ENCODE assay signal across 2 fruit fly cellular contexts in the genomic region with DNA sequence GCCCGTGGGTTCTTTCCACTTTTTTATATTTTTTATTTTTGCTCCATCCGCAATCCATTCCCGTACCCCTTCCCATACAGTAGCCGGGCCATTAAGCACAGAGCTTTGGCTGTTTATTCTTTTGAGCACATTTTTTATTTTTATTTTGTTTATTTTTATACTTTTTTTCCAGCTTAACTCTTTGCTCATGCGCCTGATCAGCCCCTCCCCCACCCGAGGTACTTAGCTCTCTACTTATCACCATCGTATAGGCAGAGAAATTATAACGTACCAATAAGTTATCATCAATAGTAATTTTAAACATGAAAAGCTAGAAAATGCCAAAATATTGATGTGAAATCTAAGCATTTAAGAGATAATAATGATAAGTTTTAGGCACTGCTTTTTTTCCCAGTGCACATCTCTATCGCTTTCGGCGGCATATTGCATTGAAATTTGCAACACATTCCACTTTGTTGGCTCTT.
TF ChIP-seq lines count a peak whose summit lies in the region.

No protein-coding gene starts in this region.

TF ChIP-seq in whole organism, prepupa, 60 proteins besides CTCF, POLR2A, EP300 and RAD21 (continued from another document):
- TF ChIP-seq dsx (GFP tag; optimal IDR thresholded peaks at IDR 0.05; lab: Kevin White, UChicago; ENCODE audit: poor library complexity, severe bottlenecking) (peak; percentile 34), CG6163 (GFP tag; IDR thresholded peaks at IDR 0.05; lab: Robert Waterston, UW) (peak; percentile 68), CG34406 (GFP tag; optimal IDR thresholded peaks at IDR 0.05; lab: Kevin White, UChicago) (no peak), spab (GFP tag; optimal IDR thresholded peaks at IDR 0.05; lab: Kevin White, UChicago) (no peak), CG1621 (tag; optimal IDR thresholded peaks at IDR 0.05; lab: Kevin White, UChicago) (peak; percentile 3), eg (GFP tag; IDR thresholded peaks at IDR 0.05; lab: Robert Waterston, UW) (peak; percentile 71), CG6854 (GFP tag; optimal IDR thresholded peaks at IDR 0.05; lab: Kevin White, UChicago) (no peak), CG8319 (GFP tag; optimal IDR thresholded peaks at IDR 0.05; lab: Kevin White, UChicago) (no peak), CG32006 (GFP tag; optimal IDR thresholded peaks at IDR 0.05; lab: Kevin White, UChicago) (peak; percentile 73), CG15336 (GFP tag; IDR thresholded peaks at IDR 0.05; lab: Robert Waterston, UW) (peak; percentile 71), Eip93F (GFP tag; optimal IDR thresholded peaks at IDR 0.05; lab: Kevin White, UChicago) (no peak), svp (GFP tag; lab: Kevin White, UChicago) (peak; percentile 53), CG6808 (GFP tag; optimal IDR thresholded peaks at IDR 0.05; lab: Kevin White, UChicago) (peak; percentile 61), CG8632 (GFP tag; optimal IDR thresholded peaks at IDR 0.05; lab: Kevin White, UChicago) (no peak), CG31627 (GFP tag; optimal IDR thresholded peaks at IDR 0.05; lab: Kevin White, UChicago) (no peak), Lpt (GFP tag; optimal IDR thresholded peaks at IDR 0.05; lab: Kevin White, UChicago) (peak; percentile 39), CG6276 (GFP tag; optimal IDR thresholded peaks at IDR 0.05; lab: Kevin White, UChicago) (peak; percentile 49), Hr38 (GFP tag; optimal IDR thresholded peaks at IDR 0.05; lab: Kevin White, UChicago) (no peak), Ets96B (tag; optimal IDR thresholded peaks at IDR 0.05; lab: Kevin White, UChicago) (peak; percentile 47), Met (GFP tag; optimal IDR thresholded peaks at IDR 0.05; lab: Kevin White, UChicago) (peak; percentile 19), CG7368 (GFP tag; optimal IDR thresholded peaks at IDR 0.05; lab: Kevin White, UChicago) (no peak), topi (GFP tag; optimal IDR thresholded peaks at IDR 0.05; lab: Kevin White, UChicago) (peak; percentile 4), CG10669 (GFP tag; optimal IDR thresholded peaks at IDR 0.05; lab: Kevin White, UChicago) (peak; percentile 47), cyc (GFP tag; optimal IDR thresholded peaks at IDR 0.05; lab: Kevin White, UChicago) (peak; percentile 13), ss (GFP tag; optimal IDR thresholded peaks at IDR 0.05; lab: Kevin White, UChicago) (peak in 1 of 2 experiments; percentile 37), vri (GFP tag; optimal IDR thresholded peaks at IDR 0.05; lab: Kevin White, UChicago) (no peak), CG10631 (GFP tag; optimal IDR thresholded peaks at IDR 0.05; lab: Kevin White, UChicago) (peak; percentile 59), CG6792 (GFP tag; optimal IDR thresholded peaks at IDR 0.05; lab: Kevin White, UChicago) (peak; percentile 9), fkh (GFP tag; optimal IDR thresholded peaks at IDR 0.05; lab: Kevin White, UChicago) (no peak), pdm3 (GFP tag; optimal IDR thresholded peaks at IDR 0.05; lab: Kevin White, UChicago) (peak; percentile 62), CG8119 (GFP tag; IDR thresholded peaks at IDR 0.05; lab: Robert Waterston, UW) (peak; percentile 63), CG11294 (GFP tag; IDR thresholded peaks at IDR 0.05; lab: Robert Waterston, UW) (no peak), acj6 (GFP tag; optimal IDR thresholded peaks at IDR 0.05; lab: Kevin White, UChicago) (peak; percentile 13), CG16779 (tag; optimal IDR thresholded peaks at IDR 0.05; lab: Kevin White, UChicago) (peak; percentile 36), Smox (GFP tag; optimal IDR thresholded peaks at IDR 0.05; lab: Kevin White, UChicago) (no peak), Eip75B (GFP tag; optimal IDR thresholded peaks at IDR 0.05; lab: Kevin White, UChicago) (peak; percentile 42), Blimp-1 (GFP tag; optimal IDR thresholded peaks at IDR 0.05; lab: Kevin White, UChicago) (no peak), achi (GFP tag; optimal IDR thresholded peaks at IDR 0.05; lab: Kevin White, UChicago) (peak; percentile 38)

TF ChIP-seq in whole organism, wandering third instar larva, 38 proteins besides CTCF, POLR2A, EP300 and RAD21 (continued from another document):
- TF ChIP-seq Sp1 (GFP tag; optimal IDR thresholded peaks at IDR 0.05; lab: Kevin White, UChicago) (no peak), psq (GFP tag; optimal IDR thresholded peaks at IDR 0.05; lab: Kevin White, UChicago) (no peak), tai (GFP tag; optimal IDR thresholded peaks at IDR 0.05; lab: Kevin White, UChicago) (no peak), Dif (GFP tag; optimal IDR thresholded peaks at IDR 0.05; lab: Kevin White, UChicago; ENCODE audit: partially characterized antibody) (no peak), dl (GFP tag; optimal IDR thresholded peaks at IDR 0.05; lab: Kevin White, UChicago; ENCODE audit: insufficient read depth in 1 of 2, partially characterized antibody in 2 of 2) (no peak), Myc (optimal IDR thresholded peaks at IDR 0.05; lab: Kevin White, UChicago) (no peak), woc (GFP tag; optimal IDR thresholded peaks at IDR 0.05; lab: Kevin White, UChicago) (no peak), pan (optimal IDR thresholded peaks at IDR 0.05; lab: Kevin White, UChicago) (no peak)
